Fruit fly (Drosophila melanogaster): ENCODE results near the gene Sfp33A2.

Sfp33A2 gene

dm6 chr2L:11836943-11837342 is 570 bp upstream of the Sfp33A2 start, which contains the start of gene Sfp33A4:
TSS of gene Sfp33A4 (plus strand) at chr2L:11837243.
- TF ChIP-seq gl (tag; optimal IDR thresholded peaks at IDR 0.05) = no peak
- TF ChIP-seq CG8301 (tag; optimal IDR thresholded peaks at IDR 0.05) = no peak
- no peak for TF ChIP-seq CG15710 (tag; optimal IDR thresholded peaks at IDR 0.05)
- no peak for TF ChIP-seq CG32121 (GFP tag; IDR thresholded peaks at IDR 0.05)

- TF ChIP-seq Snoo (tag; optimal IDR thresholded peaks at IDR 0.05) = no peak
- no peak for TF ChIP-seq CG12605 (GFP tag; IDR thresholded peaks at IDR 0.05)
- no peak for TF ChIP-seq CG32121 (GFP tag; IDR thresholded peaks at IDR 0.05)
- TF ChIP-seq CG15710 (tag; optimal IDR thresholded peaks at IDR 0.05) = no peak
- TF ChIP-seq CG8159 (tag; optimal IDR thresholded peaks at IDR 0.05) = no peak
- TF ChIP-seq D1 (tag; optimal IDR thresholded peaks at IDR 0.05) = no peak
- no peak for TF ChIP-seq CG13204 (GFP tag; optimal IDR thresholded peaks at IDR 0.05)
- no peak for TF ChIP-seq CG14655 (GFP tag; optimal IDR thresholded peaks at IDR 0.05)
- no peak for TF ChIP-seq CG8301 (tag; optimal IDR thresholded peaks at IDR 0.05)
- TF ChIP-seq Pif1B (GFP tag; optimal IDR thresholded peaks at IDR 0.05) = no peak
- TF ChIP-seq CG17806 (tag; optimal IDR thresholded peaks at IDR 0.05) = no peak
- TF ChIP-seq EcR (GFP tag; optimal IDR thresholded peaks at IDR 0.05) = no peak
- TF ChIP-seq CG9948 (tag; optimal IDR thresholded peaks at IDR 0.05) = no peak
- TF ChIP-seq fd96Ca (GFP tag; IDR thresholded peaks at IDR 0.05) = no peak
- no peak for TF ChIP-seq gl (tag; optimal IDR thresholded peaks at IDR 0.05)
- no peak for TF ChIP-seq Ets98B (GFP tag; IDR thresholded peaks at IDR 0.05)
- no peak for TF ChIP-seq rn (GFP tag; IDR thresholded peaks at IDR 0.05)
Observed at dm6 chr2L:11839612-11840011, 2.1 kb downstream of the Sfp33A2 start, which contains the start of gene Sfp33A3. TSS of gene Sfp33A3 (plus strand) at chr2L:11839912.

dm6 chr2L:11840391-11840790 is 2.9 kb downstream of the Sfp33A2 start, which contains the start of gene CG31704:
TSS of gene CG31704 (plus strand) at chr2L:11840691.
- TF ChIP-seq CG13204 (GFP tag; optimal IDR thresholded peaks at IDR 0.05) (no peak), gl (tag; optimal IDR thresholded peaks at IDR 0.05) (no peak)

- TF ChIP-seq gl (tag; optimal IDR thresholded peaks at IDR 0.05) (no peak), CG12605 (GFP tag; IDR thresholded peaks at IDR 0.05) (no peak), Snoo (tag; optimal IDR thresholded peaks at IDR 0.05) (no peak), CG4496 (GFP tag; IDR thresholded peaks at IDR 0.05) (no peak), Pif1A (GFP tag; optimal IDR thresholded peaks at IDR 0.05) (no peak), CG17806 (tag; optimal IDR thresholded peaks at IDR 0.05) (no peak), CG32121 (GFP tag; IDR thresholded peaks at IDR 0.05) (no peak), CG14655 (GFP tag; optimal IDR thresholded peaks at IDR 0.05) (no peak), CG34367 (tag; optimal IDR thresholded peaks at IDR 0.05) (no peak), rn (GFP tag; IDR thresholded peaks at IDR 0.05) (no peak)
Observed at dm6 chr2L:11841538-11841937, 4.0 kb downstream of the Sfp33A2 start.

- TF ChIP-seq EcR (GFP tag; optimal IDR thresholded peaks at IDR 0.05) (no peak), CG13204 (GFP tag; optimal IDR thresholded peaks at IDR 0.05) (no peak), gl (tag; optimal IDR thresholded peaks at IDR 0.05) (no peak), Pif1A (GFP tag; optimal IDR thresholded peaks at IDR 0.05) (no peak), CG34367 (tag; optimal IDR thresholded peaks at IDR 0.05) (no peak), CG8159 (tag; optimal IDR thresholded peaks at IDR 0.05) (no peak), Snoo (tag; optimal IDR thresholded peaks at IDR 0.05) (no peak)
Observed at dm6 chr2L:11842291-11843187, 5.0 kb downstream of the Sfp33A2 start, which contains the start of the genes CG44008, CG14933, CG46426 and CG42486. TSS of gene CG44008 (minus strand) at chr2L:11842445. TSS of gene CG14933 (plus strand) at chr2L:11842828. TSS of gene CG46426 (plus strand) at chr2L:11842828. TSS of gene CG42486 (plus strand) at chr2L:11843137.

- no peak for TF ChIP-seq CG8159 (tag; optimal IDR thresholded peaks at IDR 0.05)
- TF ChIP-seq CG32121 (GFP tag; IDR thresholded peaks at IDR 0.05) = no peak
- TF ChIP-seq CG17806 (tag; optimal IDR thresholded peaks at IDR 0.05) = no peak
- no peak for TF ChIP-seq CG13204 (GFP tag; optimal IDR thresholded peaks at IDR 0.05)
- no peak for TF ChIP-seq CG10348 (GFP tag; IDR thresholded peaks at IDR 0.05)
- no peak for TF ChIP-seq CG15710 (tag; optimal IDR thresholded peaks at IDR 0.05)
- TF ChIP-seq rn (GFP tag; IDR thresholded peaks at IDR 0.05) = no peak
- no peak for TF ChIP-seq Snoo (tag; optimal IDR thresholded peaks at IDR 0.05)
- TF ChIP-seq Pif1B (GFP tag; optimal IDR thresholded peaks at IDR 0.05) = no peak
- no peak for TF ChIP-seq CG9948 (tag; optimal IDR thresholded peaks at IDR 0.05)
- TF ChIP-seq CG34367 (tag; optimal IDR thresholded peaks at IDR 0.05) = no peak
- no peak for TF ChIP-seq CG4496 (GFP tag; IDR thresholded peaks at IDR 0.05)
- no peak for TF ChIP-seq D1 (tag; optimal IDR thresholded peaks at IDR 0.05)
- no peak for TF ChIP-seq fd96Ca (GFP tag; IDR thresholded peaks at IDR 0.05)
- no peak for TF ChIP-seq CG8301 (tag; optimal IDR thresholded peaks at IDR 0.05)
- no peak for TF ChIP-seq EcR (GFP tag; optimal IDR thresholded peaks at IDR 0.05)
Observed at dm6 chr2L:11844278-11844677, 6.8 kb downstream of the Sfp33A2 start.

Data from whole organism, pupa.